Fruit fly (Drosophila melanogaster) whole organism, embryonic: ENCODE measurements around the gene CIA30.

ENCODE experiments used
- Antp ChIP-seq: fragments of 200-800 bp; sonication (Bioruptor generic); optimal IDR thresholded peaks from 3 replicates; lab custom pipeline; 2016; ENCODE audit warnings: missing biosample characterization, missing genetic modification characterization
- Atf6 ChIP-seq: fragments of 200-800 bp; sonication (Bioruptor generic); IDR thresholded peaks from 2 replicates; pipeline ENCODE4 v1.3.6; 2022; ENCODE audit warnings: missing biosample characterization, missing genetic modification characterization
- B-H2 ChIP-seq: fragments of 200-800 bp; sonication (Bioruptor generic); optimal IDR thresholded peaks from 2 replicates; lab custom pipeline; 2018; ENCODE audit warnings: missing biosample characterization, mild to moderate bottlenecking, missing genetic modification characterization
- CG10462 ChIP-seq: fragments of 200-800 bp; sonication (Bioruptor generic); optimal IDR thresholded peaks from 2 replicates; lab custom pipeline; 2016; ENCODE audit warnings: missing biosample characterization, missing genetic modification characterization
- CG10959 ChIP-seq: fragments of 200-800 bp; sonication (Bioruptor generic); IDR thresholded peaks from 2 replicates; pipeline ENCODE4 v1.3.6; 2022; ENCODE audit warnings: missing biosample characterization, missing genetic modification characterization
- CG14014 ChIP-seq: fragments of 200-800 bp; sonication (Bioruptor generic); IDR thresholded peaks from 2 replicates; pipeline ENCODE4 v1.3.6; 2022; ENCODE audit warnings: missing biosample characterization, missing genetic modification characterization
- CG15073 ChIP-seq: fragments of 200-800 bp; sonication (Bioruptor generic); optimal IDR thresholded peaks from 2 replicates; lab custom pipeline; 2016; ENCODE audit warnings: missing biosample characterization, missing genetic modification characterization
- CG15514 ChIP-seq: fragments of 200-800 bp; sonication (Bioruptor generic); optimal IDR thresholded peaks from 3 replicates; lab custom pipeline; 2017; ENCODE audit warnings: missing biosample characterization, missing genetic modification characterization, mild to moderate bottlenecking, moderate library complexity, missing genetic modification reagents
- CG1647 ChIP-seq: fragments of 200-800 bp; sonication (Bioruptor generic); optimal IDR thresholded peaks from 3 replicates; lab custom pipeline; 2016; ENCODE audit warnings: missing biosample characterization, missing genetic modification characterization
- CG16813 ChIP-seq: fragments of 200-800 bp; sonication (Bioruptor generic); IDR thresholded peaks from 3 replicates; pipeline ENCODE4 v1.3.6; 2022; ENCODE audit warnings: missing biosample characterization, missing genetic modification characterization; ENCODE audit not compliant: partially characterized antibody
- CG17912 ChIP-seq: fragments of 200-800 bp; sonication (Bioruptor generic); optimal IDR thresholded peaks from 2 replicates; lab custom pipeline; 2018; ENCODE audit warnings: missing biosample characterization, mild to moderate bottlenecking, missing genetic modification characterization
- CG1832 ChIP-seq: fragments of 200-800 bp; sonication (Bioruptor generic); optimal IDR thresholded peaks from 2 replicates; lab custom pipeline; 2017; ENCODE audit warnings: missing biosample characterization, mild to moderate bottlenecking, missing genetic modification characterization, inconsistent platforms
- CG2678 ChIP-seq: fragments of 200-800 bp; sonication (Bioruptor generic); optimal IDR thresholded peaks from 3 replicates; lab custom pipeline; 2019; ENCODE audit warnings: missing biosample characterization, mild to moderate bottlenecking, missing genetic modification characterization, moderate library complexity
- CG3163 ChIP-seq: fragments of 200-800 bp; sonication (Bioruptor generic); optimal IDR thresholded peaks from 3 replicates; lab custom pipeline; 2016; ENCODE audit warnings: missing biosample characterization, missing genetic modification characterization
- CG3838 ChIP-seq: fragments of 200-800 bp; sonication (Bioruptor generic); optimal IDR thresholded peaks from 3 replicates; lab custom pipeline; 2016; ENCODE audit warnings: missing biosample characterization, missing genetic modification characterization
- CG5953 ChIP-seq: fragments of 200-800 bp; sonication (Bioruptor generic); IDR thresholded peaks from 2 replicates; pipeline ENCODE4 v1.3.6; 2022; ENCODE audit warnings: missing biosample characterization, missing genetic modification characterization
- CG6813 ChIP-seq: fragments of 200-800 bp; sonication (Bioruptor generic); optimal IDR thresholded peaks from 2 replicates; lab custom pipeline; 2017; ENCODE audit warnings: missing biosample characterization, missing genetic modification characterization, mild to moderate bottlenecking, moderate library complexity, missing genetic modification reagents
- CG8765 ChIP-seq: fragments of 200-800 bp; sonication (Bioruptor generic); IDR thresholded peaks from 2 replicates; pipeline ENCODE4 v1.3.6; 2022; ENCODE audit warnings: missing biosample characterization, missing genetic modification characterization
- CG9437 ChIP-seq: fragments of 200-800 bp; sonication (Bioruptor generic); optimal IDR thresholded peaks from 2 replicates; lab custom pipeline; 2018; ENCODE audit warnings: missing biosample characterization, mild to moderate bottlenecking, missing genetic modification characterization
- CrebB ChIP-seq: fragments of 200-800 bp; sonication (Bioruptor generic); optimal IDR thresholded peaks from 3 replicates; lab custom pipeline; 2018; ENCODE audit warnings: missing biosample characterization, mild to moderate bottlenecking, missing genetic modification characterization
- E2f1 ChIP-seq: fragments of 200-800 bp; sonication (Bioruptor generic); IDR thresholded peaks from 2 replicates; pipeline ENCODE4 v1.3.6; 2022; ENCODE audit warnings: missing biosample characterization, missing genetic modification characterization
- E2f2 ChIP-seq: fragments of 200-800 bp; sonication (Bioruptor generic); IDR thresholded peaks from 2 replicates; pipeline ENCODE4 v1.3.6; 2022; ENCODE audit warnings: missing biosample characterization, missing genetic modification characterization
- HHEX ChIP-seq: fragments of 200-800 bp; sonication (Bioruptor generic); optimal IDR thresholded peaks from 3 replicates; lab custom pipeline; 2017; ENCODE audit warnings: missing biosample characterization, mild to moderate bottlenecking, missing genetic modification characterization, missing genetic modification reagents
- HLH3B ChIP-seq: fragments of 200-800 bp; sonication (Bioruptor generic); IDR thresholded peaks from 2 replicates; pipeline ENCODE4 v1.3.6; 2022; ENCODE audit warnings: missing biosample characterization, missing genetic modification characterization
- HmgZ ChIP-seq: fragments of 200-800 bp; sonication (Bioruptor generic); optimal IDR thresholded peaks from 2 replicates; lab custom pipeline; 2018; ENCODE audit warnings: missing biosample characterization, mild to moderate bottlenecking, missing genetic modification characterization
- Lhr ChIP-seq: fragments of 200-800 bp; sonication (Bioruptor generic); optimal IDR thresholded peaks from 3 replicates; lab custom pipeline; 2017; ENCODE audit warnings: mild to moderate bottlenecking, missing biosample characterization, missing genetic modification reagents, missing genetic modification characterization
- Lim3 ChIP-seq: fragments of 200-800 bp; sonication (Bioruptor generic); IDR thresholded peaks from 2 replicates; pipeline ENCODE4 v1.3.6; 2022; ENCODE audit warnings: missing biosample characterization, missing genetic modification characterization
- Mes4 ChIP-seq: fragments of 200-800 bp; sonication (Bioruptor generic); optimal IDR thresholded peaks from 2 replicates; lab custom pipeline; 2016; ENCODE audit warnings: missing biosample characterization, missing genetic modification characterization
- Scr ChIP-seq: fragments of 200-800 bp; sonication (Bioruptor generic); IDR thresholded peaks from 2 replicates; pipeline ENCODE4 v1.3.6; 2022; ENCODE audit warnings: missing biosample characterization, missing genetic modification characterization; ENCODE audit not compliant: partially characterized antibody
- Sox100B ChIP-seq: fragments of 200-800 bp; sonication (Bioruptor generic); optimal IDR thresholded peaks from 3 replicates; lab custom pipeline; 2018; ENCODE audit warnings: missing biosample characterization, mild to moderate bottlenecking, missing genetic modification characterization
- Spps ChIP-seq: fragments of 200-800 bp; sonication (Bioruptor generic); optimal IDR thresholded peaks from 2 replicates; lab custom pipeline; 2018; ENCODE audit warnings: missing biosample characterization, mild to moderate bottlenecking, missing genetic modification characterization
- al ChIP-seq: fragments of 200-800 bp; sonication (Bioruptor generic); IDR thresholded peaks from 2 replicates; pipeline ENCODE4 v1.3.6; 2022; ENCODE audit warnings: missing biosample characterization, missing genetic modification characterization
- az2 ChIP-seq: fragments of 200-800 bp; sonication (Bioruptor generic); optimal IDR thresholded peaks from 3 replicates; lab custom pipeline; 2016; ENCODE audit warnings: missing biosample characterization, missing genetic modification characterization
- bcd ChIP-seq: fragments of 200-800 bp; sonication (Bioruptor generic); optimal IDR thresholded peaks from 2 replicates; lab custom pipeline; 2017; ENCODE audit warnings: missing biosample characterization, mild to moderate bottlenecking, missing genetic modification characterization
- dmrt99B ChIP-seq: fragments of 200-800 bp; sonication (Bioruptor generic); optimal IDR thresholded peaks from 2 replicates; lab custom pipeline; 2018; ENCODE audit warnings: missing biosample characterization, mild to moderate bottlenecking, missing genetic modification characterization, moderate library complexity
- en ChIP-seq: fragments of 200-800 bp; sonication (Bioruptor generic); optimal IDR thresholded peaks from 2 replicates; lab custom pipeline; 2016; ENCODE audit warnings: missing biosample characterization, missing genetic modification characterization
- fd64A ChIP-seq: fragments of 200-800 bp; sonication (Bioruptor generic); optimal IDR thresholded peaks from 3 replicates; lab custom pipeline; 2018; ENCODE audit warnings: missing biosample characterization, mild to moderate bottlenecking, missing genetic modification characterization
- gcm ChIP-seq: fragments of 200-800 bp; sonication (Bioruptor generic); optimal IDR thresholded peaks from 2 replicates; lab custom pipeline; 2019; ENCODE audit warnings: missing biosample characterization, mild to moderate bottlenecking, missing genetic modification characterization, moderate library complexity
- hth ChIP-seq: fragments of >200 bp; optimal IDR thresholded peaks from 2 replicates; lab custom pipeline; 2017; ENCODE audit warnings: inconsistent platforms
- ind ChIP-seq: fragments of 200-800 bp; sonication (Bioruptor generic); optimal IDR thresholded peaks from 3 replicates; lab custom pipeline; 2016; ENCODE audit warnings: missing biosample characterization, missing genetic modification characterization
- lab ChIP-seq: fragments of 200-800 bp; sonication (Bioruptor generic); optimal IDR thresholded peaks from 3 replicates; lab custom pipeline; 2017; ENCODE audit warnings: missing biosample characterization, missing genetic modification characterization, mild to moderate bottlenecking, moderate library complexity, missing genetic modification reagents
- lov ChIP-seq, 2 experiments: fragments of 200-800 bp in 1 of 2; fragments of >200 bp in 1 of 2; sonication (Bioruptor generic) in 1 of 2; IDR thresholded peaks in 1 of 2; optimal IDR thresholded peaks in 1 of 2; 2 replicates in 1 of 2; 3 replicates in 1 of 2; pipeline versions ENCODE4 v1.3.6 to Lab custom; 2017 to 2022; ENCODE audit warnings: missing biosample characterization in 1 of 2, missing genetic modification characterization in 1 of 2
- maf-S ChIP-seq: fragments of 200-800 bp; sonication (Bioruptor generic); optimal IDR thresholded peaks from 2 replicates; lab custom pipeline; 2016; ENCODE audit warnings: missing biosample characterization, missing genetic modification characterization
- mld ChIP-seq: fragments of 200-800 bp; sonication (Bioruptor generic); IDR thresholded peaks from 3 replicates; pipeline ENCODE4 v1.3.6; 2022; ENCODE audit warnings: missing biosample characterization, missing genetic modification characterization; ENCODE audit not compliant: partially characterized antibody
- odd ChIP-seq: fragments of 200-800 bp; sonication (Bioruptor generic); optimal IDR thresholded peaks from 2 replicates; lab custom pipeline; 2017; ENCODE audit warnings: missing biosample characterization, mild to moderate bottlenecking, missing genetic modification characterization
- org-1 ChIP-seq: fragments of 200-800 bp; sonication (Bioruptor generic); optimal IDR thresholded peaks from 2 replicates; lab custom pipeline; 2017; ENCODE audit warnings: missing biosample characterization, missing genetic modification characterization
- pan ChIP-seq, 4 experiments: fragments of >200 bp in 3 of 4; fragments of 200-800 bp in 1 of 4; sonication (Bioruptor generic) in 1 of 4; optimal IDR thresholded peaks in 3 of 4; IDR thresholded peaks in 1 of 4; 2 replicates each; pipeline versions ENCODE4 v1.3.6 to Lab custom; 2017 to 2022; ENCODE audit warnings: missing biosample characterization in 2 of 4, missing genetic modification characterization in 2 of 4, mixed read lengths in 1 of 4
- trem ChIP-seq: fragments of 200-800 bp; optimal IDR thresholded peaks from 3 replicates; lab custom pipeline; 2019; ENCODE audit warnings: missing biosample characterization, mild to moderate bottlenecking, missing genetic modification characterization, moderate library complexity
- z ChIP-seq: fragments of 200-800 bp; sonication (Bioruptor generic); IDR thresholded peaks from 3 replicates; pipeline ENCODE4 v1.3.6; 2022; ENCODE audit warnings: missing biosample characterization, missing genetic modification characterization
- zen ChIP-seq: fragments of 200-800 bp; sonication (Bioruptor generic); optimal IDR thresholded peaks from 3 replicates; lab custom pipeline; 2018; ENCODE audit warnings: missing biosample characterization, mild to moderate bottlenecking, missing genetic modification characterization, moderate library complexity

The CIA30 gene

dm6 chr3R:29771645-29772089, 34.9 kb downstream of the CIA30 start (continued):
- TF ChIP-seq CG3838 (GFP tag; lab: Kevin White, UChicago) (peak; percentile 85), Lhr (GFP tag; lab: Kevin White, UChicago) (no peak), CG10959 (GFP tag; lab: Robert Waterston, UW) (no peak), al (no peak), CG6813 (peak; percentile 53), CG3163 (GFP tag; lab: Kevin White, UChicago) (peak; percentile 45), CG10462 (no peak), CG8765 (GFP tag; lab: Robert Waterston, UW) (no peak), ind (GFP tag; lab: Kevin White, UChicago) (no peak), E2f2 (GFP tag; lab: Robert Waterston, UW) (peak; percentile 31; the same call in 1 of the 2 replicates), fd64A (GFP tag; lab: Kevin White, UChicago) (no peak), CrebB (tag; lab: Kevin White, UChicago) (peak; percentile 53), Spps (tag; lab: Kevin White, UChicago) (no peak), org-1 (GFP tag; lab: Kevin White, UChicago) (no peak), maf-S (GFP tag; lab: Kevin White, UChicago) (no peak), HLH3B (peak; percentile 30; the same call in 1 of the 2 replicates), CG15073 (GFP tag; lab: Kevin White, UChicago) (no peak), CG15514 (no peak), Lim3 (GFP tag; lab: Robert Waterston, UW) (no peak), Antp (GFP tag; lab: Kevin White, UChicago) (no peak), Scr (GFP tag; lab: Robert Waterston, UW) (peak; percentile 55), en (GFP tag; lab: Kevin White, UChicago) (no peak), hth (no peak), HmgZ (tag; lab: Kevin White, UChicago) (peak; percentile 13), CG17912 (GFP tag; lab: Kevin White, UChicago) (no peak), mld (GFP tag; lab: Robert Waterston, UW) (no peak), lov (optimal IDR thresholded peaks at IDR 0.05; lab: Kevin White, UChicago) (no peak), lov (GFP tag; IDR thresholded peaks at IDR 0.05; lab: Robert Waterston, UW) (no peak; the same call in 2 of the 3 replicates), CG5953 (GFP tag; lab: Robert Waterston, UW) (0 out of 2 replicates have a peak, but pooled peaks have one; percentile 38), Atf6 (GFP tag; lab: Robert Waterston, UW) (no peak), CG16813 (GFP tag; lab: Robert Waterston, UW) (no peak), CG9437 (GFP tag; lab: Kevin White, UChicago) (no peak), zen (tag; lab: Kevin White, UChicago) (no peak), Sox100B (GFP tag; lab: Kevin White, UChicago) (no peak), z (GFP tag; lab: Robert Waterston, UW) (peak; percentile 100), gcm (GFP tag; lab: Kevin White, UChicago) (peak; percentile 55), CG2678 (tag; lab: Kevin White, UChicago) (no peak), pan (optimal IDR thresholded peaks at IDR 0.05; lab: Kevin White, UChicago) (no peak), pan (GFP tag; optimal IDR thresholded peaks at IDR 0.05 in 1 of 2, IDR thresholded peaks at IDR 0.05 in 1 of 2) (no peak), HHEX (no peak), dmrt99B (tag; lab: Kevin White, UChicago) (no peak), CG1832 (GFP tag; lab: Kevin White, UChicago) (no peak), E2f1 (GFP tag; lab: Robert Waterston, UW) (peak; percentile 46; the same call in 1 of the 2 replicates), lab (GFP tag; lab: Kevin White, UChicago) (peak; percentile 17), bcd (GFP tag; lab: Kevin White, UChicago) (no peak), B-H2 (GFP tag; lab: Kevin White, UChicago) (peak; percentile 24), CG14014 (no peak; the same call in 1 of the 2 replicates), CG1647 (GFP tag; lab: Kevin White, UChicago) (no peak), trem (tag; lab: Kevin White, UChicago) (no peak), odd (GFP tag; lab: Kevin White, UChicago) (peak; percentile 11), Mes4 (GFP tag; lab: Kevin White, UChicago) (no peak), az2 (GFP tag; lab: Kevin White, UChicago) (no peak)
